Fruit fly (Drosophila melanogaster): Measurements from ENCODE around the gene CG12481.

CG12481 gene

dm6 chrX:14218045-14218483 is 31.0 kb downstream of the CG12481 start (continued):
- TF ChIP-seq CG18599 (GFP tag; optimal IDR thresholded peaks at IDR 0.05) (peak; percentile 91), slp2 (GFP tag; optimal IDR thresholded peaks at IDR 0.05) (peak; percentile 65), gt (GFP tag; IDR thresholded peaks at IDR 0.05) (no peak; the same call in 1 of the 2 replicates), CG1832 (GFP tag; optimal IDR thresholded peaks at IDR 0.05) (no peak), CG7928 (GFP tag; optimal IDR thresholded peaks at IDR 0.05) (peak; percentile 41), CG30403 (GFP tag; optimal IDR thresholded peaks at IDR 0.05) (peak; percentile 91), corto (GFP tag; optimal IDR thresholded peaks at IDR 0.05) (peak; percentile 77), CG13624 (GFP tag; optimal IDR thresholded peaks at IDR 0.05) (peak; percentile 44), Doc3 (GFP tag; IDR thresholded peaks at IDR 0.05; ENCODE audit: partially characterized antibody) (no peak), mld (GFP tag; IDR thresholded peaks at IDR 0.05; ENCODE audit: partially characterized antibody) (no peak), CG7786 (GFP tag; optimal IDR thresholded peaks at IDR 0.05) (peak; percentile 59), twi (tag; optimal IDR thresholded peaks at IDR 0.05) (peak; percentile 74), HHEX (GFP tag; optimal IDR thresholded peaks at IDR 0.05) (peak; percentile 81), NK7.1 (GFP tag; optimal IDR thresholded peaks at IDR 0.05) (peak; percentile 15), CG30020 (tag; optimal IDR thresholded peaks at IDR 0.05) (peak; percentile 51), tx (GFP tag; optimal IDR thresholded peaks at IDR 0.05) (peak; percentile 41), gce (GFP tag; IDR thresholded peaks at IDR 0.05) (peak; percentile 69; the same call in 1 of the 3 replicates), CG16813 (GFP tag; IDR thresholded peaks at IDR 0.05; ENCODE audit: partially characterized antibody) (no peak), ash1 (GFP tag; optimal IDR thresholded peaks at IDR 0.05) (no peak), CG17568 (GFP tag; optimal IDR thresholded peaks at IDR 0.05) (peak; percentile 69), CG2120 (GFP tag; optimal IDR thresholded peaks at IDR 0.05) (peak; percentile 88), salm (tag; optimal IDR thresholded peaks at IDR 0.05) (peak; percentile 86), CG3847 (GFP tag; IDR thresholded peaks at IDR 0.05) (peak; percentile 85), tll (GFP tag; optimal IDR thresholded peaks at IDR 0.05) (no peak), Jarid2 (GFP tag; optimal IDR thresholded peaks at IDR 0.05) (peak; percentile 51), Oli (tag; optimal IDR thresholded peaks at IDR 0.05) (peak; percentile 88), CG2116 (GFP tag; optimal IDR thresholded peaks at IDR 0.05) (peak; percentile 40), nerfin-1 (tag; optimal IDR thresholded peaks at IDR 0.05) (peak; percentile 75), CG7745 (tag; optimal IDR thresholded peaks at IDR 0.05) (no peak), CG43689 (GFP tag; IDR thresholded peaks at IDR 0.05) (peak; percentile 76), CG17186 (GFP tag; optimal IDR thresholded peaks at IDR 0.05) (no peak), bigmax (GFP tag; optimal IDR thresholded peaks at IDR 0.05) (no peak), Abd-B (GFP tag; optimal IDR thresholded peaks at IDR 0.05) (peak; percentile 82), CG14667 (GFP tag; IDR thresholded peaks at IDR 0.05) (peak; percentile 81), CG14860 (GFP tag; IDR thresholded peaks at IDR 0.05; ENCODE audit: partially characterized antibody) (no peak), fd3F (GFP tag; optimal IDR thresholded peaks at IDR 0.05) (peak; percentile 81), cas (GFP tag; IDR thresholded peaks at IDR 0.05) (peak; percentile 52; the same call in 1 of the 2 replicates), CG10979 (tag; optimal IDR thresholded peaks at IDR 0.05) (peak; percentile 92), H15 (GFP tag; IDR thresholded peaks at IDR 0.05) (peak; percentile 77), CG9215 (GFP tag; IDR thresholded peaks at IDR 0.05) (peak; percentile 81), D (optimal IDR thresholded peaks at IDR 0.05) (no peak), D (GFP tag; optimal IDR thresholded peaks at IDR 0.05) (peak; percentile 78), lab (GFP tag; optimal IDR thresholded peaks at IDR 0.05) (peak; percentile 93)
